Fruit fly (Drosophila melanogaster) whole organism, embryonic: ENCODE data around the gene GXIVsPLA2.
A peak's percentile ranks its signal among the peaks of the same experiment; 100 is the strongest.

Experiments
- CG10431 ChIP-seq: fragments of 200-800 bp; sonication (Bioruptor generic); optimal IDR thresholded peaks from 3 replicates; lab custom pipeline; 2018; ENCODE audit warnings: missing biosample characterization, mild to moderate bottlenecking, missing genetic modification characterization
- CG10979 ChIP-seq: fragments of 200-800 bp; sonication (Bioruptor generic); optimal IDR thresholded peaks from 2 replicates; lab custom pipeline; 2018; ENCODE audit warnings: missing biosample characterization, mild to moderate bottlenecking, missing genetic modification characterization, moderate library complexity
- CG12155 ChIP-seq: fragments of 200-800 bp; sonication (Bioruptor generic); optimal IDR thresholded peaks from 3 replicates; lab custom pipeline; 2016; ENCODE audit warnings: missing biosample characterization, missing genetic modification characterization
- CG12236 ChIP-seq: fragments of 200-800 bp; sonication (Bioruptor generic); optimal IDR thresholded peaks from 2 replicates; lab custom pipeline; 2016; ENCODE audit warnings: missing biosample characterization, missing genetic modification characterization
- CG13424 ChIP-seq: fragments of 200-800 bp; sonication (Bioruptor generic); optimal IDR thresholded peaks from 2 replicates; lab custom pipeline; 2019; ENCODE audit warnings: missing biosample characterization, mild to moderate bottlenecking, missing genetic modification characterization, moderate library complexity
- CG13624 ChIP-seq: fragments of 200-800 bp; sonication (Bioruptor generic); optimal IDR thresholded peaks from 2 replicates; lab custom pipeline; 2016; ENCODE audit warnings: missing biosample characterization, missing genetic modification characterization
- CG15269 ChIP-seq: fragments of 200-800 bp; sonication (Bioruptor generic); optimal IDR thresholded peaks from 2 replicates; lab custom pipeline; 2018; ENCODE audit warnings: missing biosample characterization, mild to moderate bottlenecking, missing genetic modification characterization, moderate library complexity
- CG1647 ChIP-seq: fragments of 200-800 bp; sonication (Bioruptor generic); optimal IDR thresholded peaks from 3 replicates; lab custom pipeline; 2016; ENCODE audit warnings: missing biosample characterization, missing genetic modification characterization
- CG18764 ChIP-seq: fragments of 200-800 bp; sonication (Bioruptor generic); optimal IDR thresholded peaks from 3 replicates; lab custom pipeline; 2016; ENCODE audit warnings: missing biosample characterization, missing genetic modification characterization
- CG2199 ChIP-seq: fragments of 200-800 bp; sonication (Bioruptor generic); IDR thresholded peaks from 3 replicates; pipeline ENCODE4 v1.3.6; 2022; ENCODE audit warnings: missing biosample characterization, missing genetic modification characterization
- CG2712 ChIP-seq: fragments of 200-800 bp; optimal IDR thresholded peaks from 3 replicates; lab custom pipeline; 2019; ENCODE audit warnings: missing biosample characterization, mild to moderate bottlenecking, missing genetic modification characterization, moderate library complexity
- CG2889 ChIP-seq: fragments of 200-800 bp; sonication (Bioruptor generic); IDR thresholded peaks from 3 replicates; pipeline ENCODE4 v1.3.6; 2022; ENCODE audit warnings: missing biosample characterization, missing genetic modification characterization
- CG3281 ChIP-seq: fragments of 200-800 bp; sonication (Bioruptor generic); optimal IDR thresholded peaks from 3 replicates; lab custom pipeline; 2017; ENCODE audit warnings: missing biosample characterization, mild to moderate bottlenecking, missing genetic modification characterization
- CG3838 ChIP-seq: fragments of 200-800 bp; sonication (Bioruptor generic); optimal IDR thresholded peaks from 3 replicates; lab custom pipeline; 2016; ENCODE audit warnings: missing biosample characterization, missing genetic modification characterization
- CG7745 ChIP-seq: fragments of 200-800 bp; sonication (Bioruptor generic); optimal IDR thresholded peaks from 2 replicates; lab custom pipeline; 2018; ENCODE audit warnings: missing biosample characterization, mild to moderate bottlenecking, missing genetic modification characterization, moderate library complexity
- CG7928 ChIP-seq: fragments of 200-800 bp; sonication (Bioruptor generic); optimal IDR thresholded peaks from 2 replicates; lab custom pipeline; 2017; ENCODE audit warnings: missing biosample characterization, mild to moderate bottlenecking, missing genetic modification characterization
- CG8290 ChIP-seq, 3 experiments: fragments of 200-800 bp; sonication (Bioruptor generic); optimal IDR thresholded peaks; 2 replicates each; lab custom pipeline; 2016 to 2019; ENCODE audit warnings: missing biosample characterization in 3 of 3, missing genetic modification characterization in 3 of 3, mild to moderate bottlenecking in 2 of 3, moderate library complexity in 1 of 3
- CG8765 ChIP-seq: fragments of 200-800 bp; sonication (Bioruptor generic); IDR thresholded peaks from 2 replicates; pipeline ENCODE4 v1.3.6; 2022; ENCODE audit warnings: missing biosample characterization, missing genetic modification characterization
- CG8944 ChIP-seq: fragments of 200-800 bp; sonication (Bioruptor generic); optimal IDR thresholded peaks from 3 replicates; lab custom pipeline; 2016; ENCODE audit warnings: missing biosample characterization, missing genetic modification characterization
- CG9609 ChIP-seq: fragments of 200-800 bp; sonication (Bioruptor generic); optimal IDR thresholded peaks from 3 replicates; lab custom pipeline; 2016; ENCODE audit warnings: missing biosample characterization, missing genetic modification characterization
- Deaf1 ChIP-seq: fragments of 200-800 bp; optimal IDR thresholded peaks from 3 replicates; lab custom pipeline; 2019; ENCODE audit warnings: missing biosample characterization, mild to moderate bottlenecking, missing genetic modification characterization, moderate library complexity
- Dip3 ChIP-seq: fragments of 200-800 bp; sonication (Bioruptor generic); optimal IDR thresholded peaks from 3 replicates; lab custom pipeline; 2016; ENCODE audit warnings: missing biosample characterization, missing genetic modification characterization
- Dref ChIP-seq: fragments of 200-800 bp; sonication (Bioruptor generic); IDR thresholded peaks from 2 replicates; pipeline ENCODE4 v1.3.6; 2022; ENCODE audit warnings: missing biosample characterization, missing genetic modification characterization
- Gug ChIP-seq: fragments of 200-800 bp; sonication (Bioruptor generic); IDR thresholded peaks from 4 replicates; pipeline ENCODE4 v1.3.6; 2022; ENCODE audit warnings: missing biosample characterization, missing genetic modification characterization
- Hr78 ChIP-seq, 2 experiments: fragments of 200-800 bp in 1 of 2; fragments of >200 bp in 1 of 2; sonication (Bioruptor generic) in 1 of 2; optimal IDR thresholded peaks; 2 replicates each; lab custom pipeline; 2017 to 2019; ENCODE audit warnings: missing biosample characterization in 2 of 2, missing genetic modification characterization in 2 of 2, mild to moderate bottlenecking in 1 of 2, moderate library complexity in 1 of 2
- Lpt ChIP-seq: fragments of >200 bp; optimal IDR thresholded peaks from 2 replicates; lab custom pipeline; 2018; ENCODE audit warnings: missing biosample characterization, missing genetic modification characterization
- NC2β ChIP-seq: fragments of 200-800 bp; sonication (Bioruptor generic); optimal IDR thresholded peaks from 2 replicates; lab custom pipeline; 2016; ENCODE audit warnings: missing biosample characterization, missing genetic modification characterization
- Nf-YB ChIP-seq: fragments of 200-800 bp; sonication (Bioruptor generic); optimal IDR thresholded peaks from 3 replicates; lab custom pipeline; 2019; ENCODE audit warnings: missing biosample characterization, mild to moderate bottlenecking, missing genetic modification characterization, moderate library complexity
- Opbp ChIP-seq: fragments of 200-800 bp; sonication (Bioruptor generic); IDR thresholded peaks from 3 replicates; pipeline ENCODE4 v1.3.6; 2022; ENCODE audit warnings: missing biosample characterization, missing genetic modification characterization; ENCODE audit not compliant: partially characterized antibody
- Ravus ChIP-seq: fragments of 200-800 bp; sonication (Bioruptor generic); IDR thresholded peaks from 2 replicates; pipeline ENCODE4 v1.3.6; 2022; ENCODE audit warnings: missing biosample characterization, missing genetic modification characterization
- Rx ChIP-seq: fragments of 200-800 bp; sonication (Bioruptor generic); IDR thresholded peaks from 2 replicates; pipeline ENCODE4 v1.3.6; 2022; ENCODE audit warnings: missing biosample characterization, missing genetic modification characterization
- Taf1 ChIP-seq: fragments of 200-800 bp; sonication (Bioruptor generic); IDR thresholded peaks from 2 replicates; pipeline ENCODE4 v1.3.6; 2022; ENCODE audit warnings: missing biosample characterization, missing genetic modification characterization
- Tbp ChIP-seq: fragments of >200 bp; optimal IDR thresholded peaks from 2 replicates; lab custom pipeline; 2018; ENCODE audit warnings: missing biosample characterization, missing genetic modification characterization
- Trl ChIP-seq, 3 experiments: fragments of >200 bp in 2 of 3; fragments of 200-800 bp in 1 of 3; sonication (Bioruptor generic) in 1 of 3; optimal IDR thresholded peaks; 2 replicates in 1 of 3; 3 replicates in 2 of 3; lab custom pipeline; 2016 to 2017; ENCODE audit warnings: missing biosample characterization in 1 of 3, missing genetic modification characterization in 1 of 3
- ase ChIP-seq: fragments of 200-800 bp; sonication (Bioruptor generic); IDR thresholded peaks from 3 replicates; pipeline ENCODE4 v1.3.6; 2022; ENCODE audit warnings: missing biosample characterization, missing genetic modification characterization
- az2 ChIP-seq: fragments of 200-800 bp; sonication (Bioruptor generic); optimal IDR thresholded peaks from 3 replicates; lab custom pipeline; 2016; ENCODE audit warnings: missing biosample characterization, missing genetic modification characterization
- bowl ChIP-seq: fragments of 200-800 bp; sonication (Bioruptor generic); IDR thresholded peaks from 2 replicates; pipeline ENCODE4 v1.3.6; 2022; ENCODE audit warnings: missing biosample characterization, missing genetic modification characterization
- cad ChIP-seq: fragments of >200 bp; optimal IDR thresholded peaks from 2 replicates; lab custom pipeline; 2017; ENCODE audit warnings: missing biosample characterization, missing genetic modification characterization
- crp ChIP-seq, 2 experiments: fragments of 200-800 bp; sonication (Bioruptor generic); optimal IDR thresholded peaks; 2 replicates in 1 of 2; 3 replicates in 1 of 2; lab custom pipeline; 2017; ENCODE audit warnings: missing biosample characterization in 2 of 2, missing genetic modification characterization in 2 of 2, mild to moderate bottlenecking in 1 of 2, moderate library complexity in 1 of 2
- danr ChIP-seq: fragments of 200-800 bp; sonication (Bioruptor generic); IDR thresholded peaks from 2 replicates; pipeline ENCODE4 v1.3.6; 2022; ENCODE audit warnings: missing biosample characterization, missing genetic modification characterization
- jigr1 ChIP-seq: fragments of 200-800 bp; sonication (Bioruptor generic); IDR thresholded peaks from 3 replicates; pipeline ENCODE4 v1.3.6; 2022; ENCODE audit warnings: missing biosample characterization, missing genetic modification characterization
- lilli ChIP-seq: fragments of 200-800 bp; sonication (Bioruptor generic); optimal IDR thresholded peaks from 3 replicates; lab custom pipeline; 2016; ENCODE audit warnings: missing biosample characterization, missing genetic modification characterization
- onecut ChIP-seq: fragments of 200-800 bp; sonication (Bioruptor generic); IDR thresholded peaks from 2 replicates; pipeline ENCODE4 v1.3.6; 2022; ENCODE audit warnings: missing biosample characterization, missing genetic modification characterization
- psq ChIP-seq: fragments of 200-800 bp; sonication (Bioruptor generic); optimal IDR thresholded peaks from 2 replicates; lab custom pipeline; 2017; ENCODE audit warnings: missing biosample characterization, missing genetic modification characterization
- rib ChIP-seq: fragments of 200-800 bp; sonication (Bioruptor generic); IDR thresholded peaks from 2 replicates; pipeline ENCODE4 v1.3.6; 2022; ENCODE audit warnings: missing biosample characterization, missing genetic modification characterization
- slbo ChIP-seq: fragments of 200-800 bp; sonication (Bioruptor generic); IDR thresholded peaks from 2 replicates; pipeline ENCODE4 v1.3.6; 2022; ENCODE audit warnings: missing biosample characterization, missing genetic modification characterization
- stc ChIP-seq: fragments of 200-800 bp; sonication (Bioruptor generic); IDR thresholded peaks from 2 replicates; pipeline ENCODE4 v1.3.6; 2022; ENCODE audit warnings: missing biosample characterization, missing genetic modification characterization
- tll ChIP-seq, 2 experiments: fragments of 200-800 bp in 1 of 2; fragments of >200 bp in 1 of 2; sonication (Bioruptor generic) in 1 of 2; optimal IDR thresholded peaks; 2 replicates each; lab custom pipeline; 2017 to 2019; ENCODE audit warnings: missing biosample characterization in 2 of 2, missing genetic modification characterization in 2 of 2, mild to moderate bottlenecking in 1 of 2, moderate library complexity in 1 of 2
- zen ChIP-seq: fragments of 200-800 bp; sonication (Bioruptor generic); optimal IDR thresholded peaks from 3 replicates; lab custom pipeline; 2018; ENCODE audit warnings: missing biosample characterization, mild to moderate bottlenecking, missing genetic modification characterization, moderate library complexity

The GXIVsPLA2 gene

DNA sequence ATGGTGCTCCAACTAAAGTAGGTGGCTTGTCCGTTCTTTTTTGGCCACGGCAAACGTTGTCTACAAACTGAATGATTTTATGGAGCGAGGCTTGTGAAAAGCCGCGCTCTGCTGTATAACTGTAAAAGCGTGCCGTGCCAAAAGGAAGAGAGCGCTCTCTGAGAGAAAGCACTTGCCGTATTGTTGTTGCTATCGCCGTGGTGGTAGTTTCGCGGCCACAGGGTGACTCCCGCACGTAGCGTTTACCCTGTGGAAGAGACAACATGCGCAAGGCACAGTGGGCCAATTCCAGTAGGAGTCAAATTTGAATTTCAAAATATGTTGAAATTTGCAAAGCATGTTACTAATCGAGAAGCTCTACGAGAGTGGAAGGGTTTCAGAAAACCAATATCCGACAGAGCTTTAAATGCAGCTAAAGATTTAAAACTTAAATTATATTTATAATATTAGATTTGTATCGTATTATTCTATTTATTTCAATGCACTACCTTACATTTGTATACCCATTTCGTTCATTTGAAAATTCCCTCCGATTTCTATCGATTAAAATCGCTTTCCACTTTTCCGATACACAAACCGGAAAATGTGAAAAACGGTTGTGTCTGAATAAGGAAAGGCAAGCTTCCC is 30.0 kb upstream of the GXIVsPLA2 start, which contains the start of gene sff (continued):
- TF ChIP-seq crp (GFP tag; optimal IDR thresholded peaks at IDR 0.05; lab: Kevin White, UChicago) (peak in 1 of 2 experiments; percentile 38), Ravus (GFP tag; lab: Robert Waterston, UW) (peak; percentile 43), slbo (GFP tag; lab: Robert Waterston, UW) (peak; percentile 86), CG3281 (GFP tag; lab: Kevin White, UChicago) (peak; percentile 87), zen (tag; lab: Kevin White, UChicago) (peak; percentile 88), psq (GFP tag; lab: Kevin White, UChicago) (peak; percentile 67), CG2712 (tag; lab: Kevin White, UChicago) (peak; percentile 94), Deaf1 (peak; percentile 70), onecut (GFP tag; lab: Robert Waterston, UW) (peak; percentile 84), CG2889 (GFP tag; lab: Robert Waterston, UW) (peak; percentile 68; the same call in 2 of the 3 replicates), CG9609 (GFP tag; lab: Kevin White, UChicago) (peak; percentile 71), Trl (optimal IDR thresholded peaks at IDR 0.05; lab: Kevin White, UChicago) (peak; percentile 54 to 71), Trl (GFP tag; optimal IDR thresholded peaks at IDR 0.05; lab: Kevin White, UChicago) (peak; percentile 74), Tbp (no peak), Dref (GFP tag; lab: Robert Waterston, UW) (peak; percentile 64), ase (GFP tag; lab: Robert Waterston, UW) (peak; percentile 82), CG15269 (tag; lab: Kevin White, UChicago) (peak; percentile 88), jigr1 (GFP tag; lab: Robert Waterston, UW) (peak; percentile 76; the same call in 2 of the 3 replicates), Lpt (GFP tag; lab: Kevin White, UChicago) (no peak), NC2β (GFP tag; lab: Kevin White, UChicago) (peak; percentile 64), cad (GFP tag; lab: Kevin White, UChicago) (peak; percentile 74), CG18764 (peak; percentile 85), CG7928 (GFP tag; lab: Kevin White, UChicago) (peak; percentile 49), CG2199 (GFP tag; lab: Robert Waterston, UW) (peak; percentile 72; the same call in 2 of the 3 replicates), lilli (peak; percentile 81), rib (0 out of 2 replicates have a peak, but pooled peaks have one; percentile 48), Gug (GFP tag; lab: Robert Waterston, UW) (peak; percentile 88), CG13424 (tag; lab: Kevin White, UChicago) (peak; percentile 90), bowl (GFP tag; lab: Robert Waterston, UW) (0 out of 2 replicates have a peak, but pooled peaks have one; percentile 51), CG10979 (tag; lab: Kevin White, UChicago) (peak; percentile 90), Opbp (GFP tag; lab: Robert Waterston, UW) (no peak), CG1647 (GFP tag; lab: Kevin White, UChicago) (peak; percentile 60), tll (GFP tag; optimal IDR thresholded peaks at IDR 0.05; lab: Kevin White, UChicago) (peak in 1 of 2 experiments; percentile 75), CG7745 (tag; lab: Kevin White, UChicago) (no peak), Hr78 (GFP tag; optimal IDR thresholded peaks at IDR 0.05; lab: Kevin White, UChicago) (peak in 1 of 2 experiments; percentile 39), CG10431 (GFP tag; lab: Kevin White, UChicago) (peak; percentile 25), Dip3 (GFP tag; lab: Kevin White, UChicago) (peak; percentile 56), az2 (GFP tag; lab: Kevin White, UChicago) (peak; percentile 91), Taf1 (peak; percentile 63), Rx (GFP tag; lab: Robert Waterston, UW) (peak; percentile 87), stc (GFP tag; lab: Robert Waterston, UW) (peak; percentile 85), CG3838 (peak; percentile 13), Nf-YB (GFP tag; lab: Kevin White, UChicago) (peak; percentile 66), CG8290 (GFP tag; optimal IDR thresholded peaks at IDR 0.05; lab: Kevin White, UChicago) (peak; percentile 65), CG8290 (tag; optimal IDR thresholded peaks at IDR 0.05; lab: Kevin White, UChicago) (peak; percentile 65 to 74), CG8944 (GFP tag; lab: Kevin White, UChicago) (peak; percentile 63), danr (peak; percentile 78), CG12236 (GFP tag; lab: Kevin White, UChicago) (peak; percentile 28), CG12155 (GFP tag; lab: Kevin White, UChicago) (peak; percentile 78), CG8765 (peak; percentile 84), CG13624 (GFP tag; lab: Kevin White, UChicago) (peak; percentile 61)
